Worm (Caenorhabditis elegans) whole organism, young adult: Measurements from ENCODE around the gene F59B8.1.

Experiments
- cebp-1 ChIP-seq, 2 experiments: fragments of 200-800 bp in 1 of 2; sonication (Bioruptor generic) in 1 of 2; sonication (generic microtip) in 1 of 2; IDR thresholded peaks in 1 of 2; optimal IDR thresholded peaks in 1 of 2; 2 replicates each; pipeline versions ENCODE4 v1.3.6 to Lab custom; 2017 to 2022; ENCODE audit warnings: missing compliant biosample characterization in 2 of 2, missing genetic modification characterization in 2 of 2, mild to moderate bottlenecking in 1 of 2, missing genetic modification reagents in 1 of 2, moderate library complexity in 1 of 2
- lsy-27 ChIP-seq: sonication (generic microtip); optimal IDR thresholded peaks from 2 replicates; lab custom pipeline; 2017; ENCODE audit warnings: missing genetic modification characterization, mild to moderate bottlenecking, missing compliant biosample characterization, antibody characterized with exemption, missing genotype, borderline replicate concordance; ENCODE audit not compliant: insufficient read depth
- mcd-1 ChIP-seq: fragments of 200-800 bp; sonication (Bioruptor generic); IDR thresholded peaks from 2 replicates; pipeline ENCODE4 v1.3.6; 2022; ENCODE audit warnings: missing genetic modification reagents, missing genetic modification characterization, missing compliant biosample characterization
- snpc-4 ChIP-seq, 5 experiments: fragments of 150-350 bp in 1 of 5; sonication (generic microtip) in 4 of 5; optimal IDR thresholded peaks; 2 replicates each; lab custom pipeline; 2014 to 2018; ENCODE audit warnings: missing genetic modification characterization in 5 of 5, missing biosample characterization in 3 of 5, antibody characterized with exemption in 2 of 5, mild to moderate bottlenecking in 2 of 5, missing compliant biosample characterization in 2 of 5, missing genotype in 2 of 5, moderate library complexity in 2 of 5, missing genetic modification reagents in 1 of 5

ce11 chrIV:9488315-9488714 is 60.3 kb downstream of the F59B8.1 start, which contains the start of gene sru-1:
- TF ChIP-seq lsy-27 (tag; lab: Kevin White, UChicago) (no peak), snpc-4 (GFP tag; optimal IDR thresholded peaks at IDR 0.05; lab: Kevin White, UChicago) (no peak), snpc-4 (tag; optimal IDR thresholded peaks at IDR 0.05; lab: Kevin White, UChicago) (no peak), cebp-1 (GFP tag; IDR thresholded peaks at IDR 0.05; lab: Robert Waterston, UW) (no peak), cebp-1 (tag; optimal IDR thresholded peaks at IDR 0.05; lab: Kevin White, UChicago) (no peak), mcd-1 (GFP tag; lab: Robert Waterston, UW) (no peak)
